Fruit fly (Drosophila melanogaster) whole organism, embryonic: ENCODE data around the gene Jhbp16.

Experiments used
- BEAF-32 ChIP-seq: fragments of 200-800 bp; sonication (Bioruptor generic); optimal IDR thresholded peaks from 3 replicates; lab custom pipeline; 2017; ENCODE audit warnings: missing biosample characterization, missing genetic modification characterization, mild to moderate bottlenecking, moderate library complexity, missing genetic modification reagents
- Blimp-1 ChIP-seq: fragments of 200-800 bp; sonication (Bioruptor generic); optimal IDR thresholded peaks from 3 replicates; lab custom pipeline; 2018; ENCODE audit warnings: missing biosample characterization, missing genetic modification characterization, mild to moderate bottlenecking, moderate library complexity, missing genetic modification reagents
- CG10209 ChIP-seq: fragments of 200-800 bp; sonication (Bioruptor generic); optimal IDR thresholded peaks from 3 replicates; lab custom pipeline; 2017; ENCODE audit warnings: missing biosample characterization, mild to moderate bottlenecking, missing genetic modification characterization, missing genetic modification reagents
- CG10462 ChIP-seq: fragments of 200-800 bp; sonication (Bioruptor generic); optimal IDR thresholded peaks from 2 replicates; lab custom pipeline; 2016; ENCODE audit warnings: missing biosample characterization, missing genetic modification characterization
- CG11695 ChIP-seq: fragments of 200-800 bp; sonication (Bioruptor generic); IDR thresholded peaks from 3 replicates; pipeline ENCODE4 v1.3.6; 2022; ENCODE audit warnings: missing biosample characterization, missing genetic modification characterization
- CG11696 ChIP-seq: fragments of 200-800 bp; sonication (Bioruptor generic); IDR thresholded peaks from 2 replicates; pipeline ENCODE4 v1.3.6; 2022; ENCODE audit warnings: missing biosample characterization, missing genetic modification characterization
- CG12219 ChIP-seq: fragments of 200-800 bp; sonication (Bioruptor generic); optimal IDR thresholded peaks from 3 replicates; lab custom pipeline; 2018; ENCODE audit warnings: missing biosample characterization, mild to moderate bottlenecking, missing genetic modification characterization
- CG12391 ChIP-seq: fragments of 200-800 bp; sonication (Bioruptor generic); optimal IDR thresholded peaks from 3 replicates; lab custom pipeline; 2018; ENCODE audit warnings: missing biosample characterization, mild to moderate bottlenecking, missing genetic modification characterization, moderate library complexity
- CG12744 ChIP-seq: fragments of 200-800 bp; sonication (Bioruptor generic); optimal IDR thresholded peaks from 2 replicates; lab custom pipeline; 2016; ENCODE audit warnings: missing biosample characterization, missing genetic modification characterization
- CG13123 ChIP-seq: fragments of 200-800 bp; sonication (Bioruptor generic); optimal IDR thresholded peaks from 2 replicates; lab custom pipeline; 2016; ENCODE audit warnings: missing biosample characterization, missing genetic modification characterization
- CG13287 ChIP-seq: fragments of 200-800 bp; sonication (Bioruptor generic); IDR thresholded peaks from 2 replicates; pipeline ENCODE4 v1.3.6; 2022; ENCODE audit warnings: missing biosample characterization, missing genetic modification characterization; ENCODE audit not compliant: partially characterized antibody
- CG14710 ChIP-seq: fragments of 200-800 bp; sonication (Bioruptor generic); optimal IDR thresholded peaks from 3 replicates; lab custom pipeline; 2019; ENCODE audit warnings: missing biosample characterization, mild to moderate bottlenecking, missing genetic modification characterization, moderate library complexity
- CG2116 ChIP-seq: fragments of 200-800 bp; sonication (Bioruptor generic); optimal IDR thresholded peaks from 3 replicates; lab custom pipeline; 2018; ENCODE audit warnings: missing biosample characterization, mild to moderate bottlenecking, missing genetic modification characterization
- CG2712 ChIP-seq: fragments of 200-800 bp; optimal IDR thresholded peaks from 3 replicates; lab custom pipeline; 2019; ENCODE audit warnings: missing biosample characterization, mild to moderate bottlenecking, missing genetic modification characterization, moderate library complexity
- CG34376 ChIP-seq: fragments of 200-800 bp; sonication (Bioruptor generic); optimal IDR thresholded peaks from 2 replicates; lab custom pipeline; 2018; ENCODE audit warnings: missing biosample characterization, mild to moderate bottlenecking, missing genetic modification characterization
- CG6654 ChIP-seq: fragments of 200-800 bp; sonication (Bioruptor generic); optimal IDR thresholded peaks from 2 replicates; lab custom pipeline; 2017; ENCODE audit warnings: missing biosample characterization, mild to moderate bottlenecking, missing genetic modification characterization
- CG6689 ChIP-seq: fragments of 200-800 bp; sonication (Bioruptor generic); IDR thresholded peaks from 2 replicates; pipeline ENCODE4 v1.3.6; 2022; ENCODE audit warnings: missing biosample characterization, missing genetic modification characterization
- CG8388 ChIP-seq: fragments of 200-800 bp; sonication (Bioruptor generic); optimal IDR thresholded peaks from 2 replicates; lab custom pipeline; 2019; ENCODE audit warnings: missing biosample characterization, mild to moderate bottlenecking, missing genetic modification characterization, moderate library complexity
- CHES-1-like ChIP-seq: fragments of 200-800 bp; sonication (Bioruptor generic); optimal IDR thresholded peaks from 2 replicates; lab custom pipeline; 2016; ENCODE audit warnings: missing biosample characterization, missing genetic modification characterization
- Camta ChIP-seq: fragments of 200-800 bp; sonication (Bioruptor generic); optimal IDR thresholded peaks from 2 replicates; lab custom pipeline; 2016; ENCODE audit warnings: missing biosample characterization, missing genetic modification characterization
- Dek ChIP-seq: fragments of 200-800 bp; sonication (Bioruptor generic); optimal IDR thresholded peaks from 3 replicates; lab custom pipeline; 2019; ENCODE audit warnings: missing biosample characterization, mild to moderate bottlenecking, missing genetic modification characterization, moderate library complexity
- Doc2 ChIP-seq: fragments of 200-800 bp; sonication (Bioruptor generic); IDR thresholded peaks from 2 replicates; pipeline ENCODE4 v1.3.6; 2022; ENCODE audit warnings: missing biosample characterization, missing genetic modification characterization
- E2f1 ChIP-seq: fragments of 200-800 bp; sonication (Bioruptor generic); IDR thresholded peaks from 2 replicates; pipeline ENCODE4 v1.3.6; 2022; ENCODE audit warnings: missing biosample characterization, missing genetic modification characterization
- ERR ChIP-seq: fragments of 200-800 bp; sonication (Bioruptor generic); optimal IDR thresholded peaks from 2 replicates; lab custom pipeline; 2016; ENCODE audit warnings: missing biosample characterization, missing genetic modification characterization
- Hmr ChIP-seq: fragments of 200-800 bp; sonication (Bioruptor generic); optimal IDR thresholded peaks from 3 replicates; lab custom pipeline; 2017; ENCODE audit warnings: mild to moderate bottlenecking, missing biosample characterization, missing genetic modification reagents, missing genetic modification characterization
- Hmx ChIP-seq: fragments of 200-800 bp; sonication (Bioruptor generic); optimal IDR thresholded peaks from 2 replicates; lab custom pipeline; 2016; ENCODE audit warnings: missing biosample characterization, missing genetic modification characterization
- Hr39 ChIP-seq: fragments of >200 bp; optimal IDR thresholded peaks from 2 replicates; lab custom pipeline; 2017
- Hr51 ChIP-seq, 2 experiments: fragments of 200-800 bp; sonication (Bioruptor generic); optimal IDR thresholded peaks; 2 replicates in 1 of 2; 3 replicates in 1 of 2; lab custom pipeline; 2016 to 2018; ENCODE audit warnings: missing biosample characterization in 2 of 2, missing genetic modification characterization in 2 of 2, mild to moderate bottlenecking in 1 of 2, moderate library complexity in 1 of 2
- Hr78 ChIP-seq, 2 experiments: fragments of 200-800 bp in 1 of 2; fragments of >200 bp in 1 of 2; sonication (Bioruptor generic) in 1 of 2; optimal IDR thresholded peaks; 2 replicates each; lab custom pipeline; 2017 to 2019; ENCODE audit warnings: missing biosample characterization in 2 of 2, missing genetic modification characterization in 2 of 2, mild to moderate bottlenecking in 1 of 2, moderate library complexity in 1 of 2
- MTF-1 ChIP-seq: fragments of 200-800 bp; sonication (Bioruptor generic); optimal IDR thresholded peaks from 2 replicates; lab custom pipeline; 2018; ENCODE audit warnings: missing biosample characterization, mild to moderate bottlenecking, missing genetic modification characterization, borderline replicate concordance
- Myb ChIP-seq: fragments of 200-800 bp; sonication (Bioruptor generic); optimal IDR thresholded peaks from 2 replicates; lab custom pipeline; 2016; ENCODE audit warnings: missing biosample characterization, missing genetic modification characterization
- NC2β ChIP-seq: fragments of 200-800 bp; sonication (Bioruptor generic); optimal IDR thresholded peaks from 2 replicates; lab custom pipeline; 2016; ENCODE audit warnings: missing biosample characterization, missing genetic modification characterization
- Six4 ChIP-seq: fragments of 200-800 bp; sonication (Bioruptor generic); optimal IDR thresholded peaks from 2 replicates; lab custom pipeline; 2016; ENCODE audit warnings: missing biosample characterization, missing genetic modification characterization
- bigmax ChIP-seq: fragments of 200-800 bp; sonication (Bioruptor generic); optimal IDR thresholded peaks from 2 replicates; lab custom pipeline; 2018; ENCODE audit warnings: missing biosample characterization, mild to moderate bottlenecking, missing genetic modification characterization
- crp ChIP-seq, 2 experiments: fragments of 200-800 bp; sonication (Bioruptor generic); optimal IDR thresholded peaks; 2 replicates in 1 of 2; 3 replicates in 1 of 2; lab custom pipeline; 2017; ENCODE audit warnings: missing biosample characterization in 2 of 2, missing genetic modification characterization in 2 of 2, mild to moderate bottlenecking in 1 of 2, moderate library complexity in 1 of 2
- fd102C ChIP-seq: fragments of 200-800 bp; sonication (Bioruptor generic); optimal IDR thresholded peaks from 2 replicates; lab custom pipeline; 2018; ENCODE audit warnings: missing biosample characterization, mild to moderate bottlenecking, missing genetic modification characterization, moderate library complexity
- gcm2 ChIP-seq: fragments of 200-800 bp; sonication (Bioruptor generic); optimal IDR thresholded peaks from 2 replicates; lab custom pipeline; 2016; ENCODE audit warnings: missing biosample characterization, missing genetic modification characterization
- hkb ChIP-seq, 2 experiments: fragments of 200-800 bp in 1 of 2; fragments of >200 bp in 1 of 2; sonication (Bioruptor generic) in 1 of 2; IDR thresholded peaks in 1 of 2; optimal IDR thresholded peaks in 1 of 2; 2 replicates each; pipeline versions ENCODE4 v1.3.6 to Lab custom; 2017 to 2022; ENCODE audit warnings: missing biosample characterization in 1 of 2, missing genetic modification characterization in 1 of 2
- insv ChIP-seq, 2 experiments: fragments of 200-800 bp; sonication (Bioruptor generic); optimal IDR thresholded peaks; 3 replicates each; lab custom pipeline; 2016 to 2018; ENCODE audit warnings: missing biosample characterization in 2 of 2, missing genetic modification characterization in 2 of 2
- knrl ChIP-seq: fragments of 200-800 bp; sonication (Bioruptor generic); IDR thresholded peaks from 3 replicates; pipeline ENCODE4 v1.3.6; 2022; ENCODE audit warnings: missing biosample characterization, missing genetic modification characterization; ENCODE audit not compliant: partially characterized antibody
- lmd ChIP-seq: fragments of 200-800 bp; sonication (Bioruptor generic); IDR thresholded peaks from 2 replicates; pipeline ENCODE4 v1.3.6; 2022; ENCODE audit warnings: missing biosample characterization, missing genetic modification characterization
- oc ChIP-seq: fragments of 200-800 bp; sonication (Bioruptor generic); optimal IDR thresholded peaks from 2 replicates; lab custom pipeline; 2018; ENCODE audit warnings: missing biosample characterization, mild to moderate bottlenecking, missing genetic modification characterization, moderate library complexity
- sr ChIP-seq: fragments of 200-800 bp; sonication (Bioruptor generic); IDR thresholded peaks from 3 replicates; pipeline ENCODE4 v1.3.6; 2022; ENCODE audit warnings: missing biosample characterization, missing genetic modification characterization
- sug ChIP-seq: fragments of 200-800 bp; optimal IDR thresholded peaks from 2 replicates; lab custom pipeline; 2019; ENCODE audit warnings: missing biosample characterization, mild to moderate bottlenecking, missing genetic modification characterization, moderate library complexity
- tll ChIP-seq, 2 experiments: fragments of 200-800 bp in 1 of 2; fragments of >200 bp in 1 of 2; sonication (Bioruptor generic) in 1 of 2; optimal IDR thresholded peaks; 2 replicates each; lab custom pipeline; 2017 to 2019; ENCODE audit warnings: missing biosample characterization in 2 of 2, missing genetic modification characterization in 2 of 2, mild to moderate bottlenecking in 1 of 2, moderate library complexity in 1 of 2
- tx ChIP-seq: fragments of 200-800 bp; sonication (Bioruptor generic); optimal IDR thresholded peaks from 2 replicates; lab custom pipeline; 2016; ENCODE audit warnings: missing biosample characterization, missing genetic modification characterization
- wdn ChIP-seq: fragments of 200-800 bp; sonication (Bioruptor generic); IDR thresholded peaks from 2 replicates; pipeline ENCODE4 v1.3.6; 2022; ENCODE audit warnings: missing biosample characterization, missing genetic modification characterization
- z ChIP-seq: fragments of 200-800 bp; sonication (Bioruptor generic); IDR thresholded peaks from 3 replicates; pipeline ENCODE4 v1.3.6; 2022; ENCODE audit warnings: missing biosample characterization, missing genetic modification characterization
- zen2 ChIP-seq: fragments of 200-800 bp; sonication (Bioruptor generic); IDR thresholded peaks from 3 replicates; pipeline ENCODE4 v1.3.6; 2022; ENCODE audit warnings: missing biosample characterization, missing genetic modification characterization; ENCODE audit not compliant: partially characterized antibody

The Jhbp16 gene

DNA sequence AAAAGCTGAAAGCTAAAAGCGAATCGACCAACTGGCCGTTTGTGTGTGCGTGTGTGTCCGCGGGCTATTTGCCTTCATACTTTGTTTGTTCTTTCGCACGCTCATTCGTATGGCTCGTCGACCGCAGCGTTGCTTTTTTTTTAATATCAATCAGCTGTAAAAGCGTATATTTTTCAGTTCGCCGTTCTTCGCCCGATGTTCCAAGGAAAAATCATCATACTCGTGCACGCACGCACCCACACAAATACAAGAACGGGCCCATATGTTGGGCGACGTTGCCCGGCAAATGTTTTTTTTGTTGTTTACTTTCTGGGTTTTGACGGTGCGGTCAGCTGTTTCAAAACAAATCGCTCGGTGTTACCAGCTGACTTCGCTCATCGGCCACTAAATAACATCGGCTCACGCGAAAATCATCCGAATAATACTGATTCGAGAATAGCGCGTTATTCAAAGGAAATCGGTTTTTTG, 3.5 kb upstream of the Jhbp16 start, which contains the start of gene E2f1 (continued):
- TF ChIP-seq CG12391 (tag; lab: Kevin White, UChicago), result peak; percentile 23
- TF ChIP-seq Blimp-1 (GFP tag; lab: Kevin White, UChicago), result no peak
- TF ChIP-seq Hmr (GFP tag; lab: Kevin White, UChicago), result no peak
- TF ChIP-seq wdn (GFP tag; lab: Robert Waterston, UW), result no peak
- TF ChIP-seq MTF-1 (GFP tag; lab: Kevin White, UChicago), result peak; percentile 30
- TF ChIP-seq CG10209 (GFP tag; lab: Kevin White, UChicago), result no peak
- TF ChIP-seq tll (GFP tag; optimal IDR thresholded peaks at IDR 0.05; lab: Kevin White, UChicago), result peak in 1 of 2 experiments; percentile 67
- TF ChIP-seq NC2β (GFP tag; lab: Kevin White, UChicago), result no peak
- TF ChIP-seq sug (tag; lab: Kevin White, UChicago), result peak; percentile 53
- TF ChIP-seq Hr78 (GFP tag; optimal IDR thresholded peaks at IDR 0.05; lab: Kevin White, UChicago), result no peak
- peak; percentile 47; the same call in 1 of the 2 replicates for TF ChIP-seq E2f1
- peak in 1 of 2 experiments; percentile 81 for TF ChIP-seq insv (GFP tag; optimal IDR thresholded peaks at IDR 0.05; lab: Kevin White, UChicago)
- TF ChIP-seq bigmax (GFP tag; lab: Kevin White, UChicago), result no peak
- TF ChIP-seq CG10462 (GFP tag; lab: Kevin White, UChicago), result no peak
- no peak for TF ChIP-seq Camta (GFP tag; lab: Kevin White, UChicago)
- no peak for TF ChIP-seq tx (GFP tag; lab: Kevin White, UChicago)
- peak; percentile 60; the same call in 2 of the 3 replicates for TF ChIP-seq zen2
- TF ChIP-seq lmd (GFP tag; lab: Robert Waterston, UW), result no peak
- no peak for TF ChIP-seq CG6689 (GFP tag; lab: Robert Waterston, UW)
- TF ChIP-seq crp (GFP tag; optimal IDR thresholded peaks at IDR 0.05; lab: Kevin White, UChicago), result peak; percentile 63 to 99
- no peak for TF ChIP-seq fd102C (GFP tag; lab: Kevin White, UChicago)
- TF ChIP-seq Six4, result no peak
- TF ChIP-seq CG13123 (GFP tag; lab: Kevin White, UChicago), result no peak
- no peak for TF ChIP-seq CG12744 (GFP tag; lab: Kevin White, UChicago)
- TF ChIP-seq Dek (tag; lab: Kevin White, UChicago), result peak; percentile 4
- peak; percentile 77 for TF ChIP-seq CG2116 (GFP tag; lab: Kevin White, UChicago)
- TF ChIP-seq BEAF-32, result peak; percentile 91
- TF ChIP-seq CG12219 (GFP tag; lab: Kevin White, UChicago), result no peak
- peak in 1 of 2 experiments; percentile 2 for TF ChIP-seq Hr51 (GFP tag; optimal IDR thresholded peaks at IDR 0.05; lab: Kevin White, UChicago)
- peak; percentile 36 for TF ChIP-seq CG2712 (tag; lab: Kevin White, UChicago)
- TF ChIP-seq gcm2, result no peak
- TF ChIP-seq CG13287 (GFP tag; lab: Robert Waterston, UW), result peak; percentile 83
- no peak for TF ChIP-seq Doc2 (GFP tag; lab: Robert Waterston, UW)
- TF ChIP-seq CG6654, result no peak
- peak; percentile 78 for TF ChIP-seq CHES-1-like (GFP tag; lab: Kevin White, UChicago)
- no peak for TF ChIP-seq z
- peak; percentile 80 for TF ChIP-seq knrl (GFP tag; lab: Robert Waterston, UW)
- no peak for TF ChIP-seq Hmx (GFP tag; lab: Kevin White, UChicago)
- TF ChIP-seq CG14710 (tag; lab: Kevin White, UChicago), result peak; percentile 46
- TF ChIP-seq CG11695 (GFP tag; lab: Robert Waterston, UW), result no peak
- TF ChIP-seq CG34376 (GFP tag; lab: Kevin White, UChicago), result peak; percentile 14
- peak; percentile 96 for TF ChIP-seq Myb (GFP tag; lab: Kevin White, UChicago)
- no peak for TF ChIP-seq CG8388
- TF ChIP-seq hkb (optimal IDR thresholded peaks at IDR 0.05; lab: Kevin White, UChicago), result no peak
- peak; percentile 10; the same call in 1 of the 2 replicates for TF ChIP-seq hkb (GFP tag; IDR thresholded peaks at IDR 0.05; lab: Robert Waterston, UW)
- no peak for TF ChIP-seq oc (tag; lab: Kevin White, UChicago)
- no peak for TF ChIP-seq CG11696 (GFP tag; lab: Robert Waterston, UW)
- no peak for TF ChIP-seq Hr39 (lab: Kevin White, UChicago)
- no peak for TF ChIP-seq ERR (GFP tag; lab: Kevin White, UChicago)
- TF ChIP-seq sr (GFP tag; lab: Robert Waterston, UW), result peak; percentile 51; the same call in 2 of the 3 replicates
